Worm (Caenorhabditis elegans) whole organism, late embryonic: Measurements from ENCODE around the gene srbc-61.

Experiments
- ahr-1 ChIP-seq: sonication (generic microtip); optimal IDR thresholded peaks from 2 replicates; lab custom pipeline; 2016; ENCODE audit warnings: missing genetic modification characterization, missing compliant biosample characterization
- fkh-10 ChIP-seq: fragments of 150-350 bp; optimal IDR thresholded peaks from 2 replicates; lab custom pipeline; 2014; ENCODE audit warnings: missing biosample characterization, missing genetic modification reagents, missing genetic modification characterization
- pha-4 ChIP-seq: fragments of 150-350 bp; optimal IDR thresholded peaks from 2 replicates; lab custom pipeline; 2018; ENCODE audit warnings: missing biosample characterization, missing genetic modification reagents, missing genetic modification characterization
- unc-55 ChIP-seq: sonication (generic microtip); optimal IDR thresholded peaks from 2 replicates; lab custom pipeline; 2017; ENCODE audit warnings: missing biosample characterization, missing genetic modification reagents, missing genetic modification characterization

ce11 chrV:17496071-17496470 lies 19.5 kb downstream of the srbc-61 start, which contains the start of gene srh-118:
- TF ChIP-seq fkh-10 (GFP tag; lab: Kevin White, UChicago) (no peak), unc-55 (GFP tag; lab: Kevin White, UChicago) (no peak), pha-4 (tag; lab: Kevin White, UChicago) (no peak), ahr-1 (tag; lab: Kevin White, UChicago) (no peak)
